Fruit fly (Drosophila melanogaster): ENCODE data around the gene CG3740.
A peak's percentile ranks its signal among the peaks of the same experiment; 100 is the strongest.

The CG3740 gene

dm6 chrX:1686305-1686704 is 17.2 kb upstream of the CG3740 start, which contains the start of gene b6:
Gene b6 (plus strand): TSS chrX:1686624.
- TF ChIP-seq usp (GFP tag; optimal IDR thresholded peaks at IDR 0.05) (no peak), foxo (GFP tag; optimal IDR thresholded peaks at IDR 0.05) (no peak), HLH106 (tag; optimal IDR thresholded peaks at IDR 0.05) (no peak), Jra (GFP tag; optimal IDR thresholded peaks at IDR 0.05) (no peak), sage (GFP tag; optimal IDR thresholded peaks at IDR 0.05) (no peak), Hnf4 (GFP tag; optimal IDR thresholded peaks at IDR 0.05) (no peak), woc (GFP tag; optimal IDR thresholded peaks at IDR 0.05) (no peak), CG9705 (GFP tag; optimal IDR thresholded peaks at IDR 0.05) (no peak), sv (GFP tag; optimal IDR thresholded peaks at IDR 0.05) (no peak), Dfd (GFP tag; optimal IDR thresholded peaks at IDR 0.05) (no peak), lola (GFP tag; optimal IDR thresholded peaks at IDR 0.05) (no peak), rgr (GFP tag; optimal IDR thresholded peaks at IDR 0.05) (no peak), Abd-B (GFP tag; optimal IDR thresholded peaks at IDR 0.05) (no peak), Rel (GFP tag; optimal IDR thresholded peaks at IDR 0.05) (no peak), Rel (tag; optimal IDR thresholded peaks at IDR 0.05) (no peak), dmrt93B (GFP tag; optimal IDR thresholded peaks at IDR 0.05) (no peak), Vsx2 (GFP tag; optimal IDR thresholded peaks at IDR 0.05; ENCODE audit: partially characterized antibody) (no peak), CG32264 (GFP tag; optimal IDR thresholded peaks at IDR 0.05) (no peak)

dm6 chrX:1681266-1681665 is 12.2 kb upstream of the CG3740 start, which contains the start of gene CG14797:
Gene CG14797 (plus strand): TSS chrX:1681566.
- TF ChIP-seq jim (GFP tag; optimal IDR thresholded peaks at IDR 0.05) (no peak), sage (GFP tag; optimal IDR thresholded peaks at IDR 0.05) (no peak), lola (GFP tag; optimal IDR thresholded peaks at IDR 0.05) (no peak), HLH106 (tag; optimal IDR thresholded peaks at IDR 0.05) (no peak), psq (GFP tag; optimal IDR thresholded peaks at IDR 0.05) (no peak), h (GFP tag; optimal IDR thresholded peaks at IDR 0.05) (no peak), Myc (optimal IDR thresholded peaks at IDR 0.05) (no peak), dl (GFP tag; optimal IDR thresholded peaks at IDR 0.05; ENCODE audit: insufficient read depth in 1 of 2, partially characterized antibody in 2 of 2) (no peak), Hnf4 (GFP tag; optimal IDR thresholded peaks at IDR 0.05) (no peak), rgr (GFP tag; optimal IDR thresholded peaks at IDR 0.05) (no peak), pan (optimal IDR thresholded peaks at IDR 0.05) (no peak), fru (GFP tag; optimal IDR thresholded peaks at IDR 0.05) (no peak), CG32264 (GFP tag; optimal IDR thresholded peaks at IDR 0.05) (no peak)

dm6 chrX:1669840-1670239 is 743 bp upstream of the CG3740 start:
- TF ChIP-seq sv (GFP tag; optimal IDR thresholded peaks at IDR 0.05) (no peak), Jra (GFP tag; optimal IDR thresholded peaks at IDR 0.05) (no peak), Hnf4 (GFP tag; optimal IDR thresholded peaks at IDR 0.05) (no peak), h (GFP tag; optimal IDR thresholded peaks at IDR 0.05) (no peak), Vsx2 (GFP tag; optimal IDR thresholded peaks at IDR 0.05; ENCODE audit: partially characterized antibody) (no peak), Dif (GFP tag; optimal IDR thresholded peaks at IDR 0.05; ENCODE audit: partially characterized antibody) (no peak), HLH106 (tag; optimal IDR thresholded peaks at IDR 0.05) (no peak), dsf (GFP tag; optimal IDR thresholded peaks at IDR 0.05; ENCODE audit: borderline replicate concordance) (no peak), jim (GFP tag; optimal IDR thresholded peaks at IDR 0.05) (no peak)

- no peak for TF ChIP-seq psq (GFP tag; optimal IDR thresholded peaks at IDR 0.05)
- no peak for TF ChIP-seq HLH106 (tag; optimal IDR thresholded peaks at IDR 0.05)
- TF ChIP-seq pan (optimal IDR thresholded peaks at IDR 0.05) = no peak
- no peak for TF ChIP-seq Dif (GFP tag; optimal IDR thresholded peaks at IDR 0.05; ENCODE audit: partially characterized antibody)
- TF ChIP-seq Hr78 (GFP tag; optimal IDR thresholded peaks at IDR 0.05) = no peak
- no peak for TF ChIP-seq jim (GFP tag; optimal IDR thresholded peaks at IDR 0.05)
- TF ChIP-seq Rel (GFP tag; optimal IDR thresholded peaks at IDR 0.05) = no peak
- TF ChIP-seq Rel (tag; optimal IDR thresholded peaks at IDR 0.05) = no peak
- TF ChIP-seq rgr (GFP tag; optimal IDR thresholded peaks at IDR 0.05) = no peak
- TF ChIP-seq GATAd (GFP tag; optimal IDR thresholded peaks at IDR 0.05) = no peak
- TF ChIP-seq Mio (GFP tag; optimal IDR thresholded peaks at IDR 0.05) = no peak
- TF ChIP-seq Abd-B (GFP tag; optimal IDR thresholded peaks at IDR 0.05) = no peak
- no peak for TF ChIP-seq usp (GFP tag; optimal IDR thresholded peaks at IDR 0.05)
- TF ChIP-seq fru (GFP tag; optimal IDR thresholded peaks at IDR 0.05) = no peak
- TF ChIP-seq CG9705 (GFP tag; optimal IDR thresholded peaks at IDR 0.05) = no peak
- no peak for TF ChIP-seq dmrt93B (GFP tag; optimal IDR thresholded peaks at IDR 0.05)
- TF ChIP-seq Jra (GFP tag; optimal IDR thresholded peaks at IDR 0.05) = no peak
- no peak for TF ChIP-seq tai (GFP tag; optimal IDR thresholded peaks at IDR 0.05)
- no peak for TF ChIP-seq ey (GFP tag; optimal IDR thresholded peaks at IDR 0.05)
These were observed 409 bp downstream of the CG3740 start, which contains the start of gene Mur2B for dm6 chrX:1668688-1669087. Gene Mur2B (minus strand): TSS chrX:1668788.

- no peak for TF ChIP-seq Rel (GFP tag; optimal IDR thresholded peaks at IDR 0.05)
- TF ChIP-seq Rel (tag; optimal IDR thresholded peaks at IDR 0.05) = peak; percentile 72
- TF ChIP-seq N (GFP tag; optimal IDR thresholded peaks at IDR 0.05) = no peak
- no peak for TF ChIP-seq sage (GFP tag; optimal IDR thresholded peaks at IDR 0.05)
- TF ChIP-seq br (GFP tag; optimal IDR thresholded peaks at IDR 0.05) = peak; percentile 8
- no peak for TF ChIP-seq CG9705 (GFP tag; optimal IDR thresholded peaks at IDR 0.05)
- TF ChIP-seq h (GFP tag; optimal IDR thresholded peaks at IDR 0.05) = peak; percentile 22
- no peak for TF ChIP-seq Vsx2 (GFP tag; optimal IDR thresholded peaks at IDR 0.05; ENCODE audit: partially characterized antibody)
- peak; percentile 1 for TF ChIP-seq Sp1 (GFP tag; optimal IDR thresholded peaks at IDR 0.05)
- TF ChIP-seq rgr (GFP tag; optimal IDR thresholded peaks at IDR 0.05) = peak; percentile 44
These were observed 4.3 kb downstream of the CG3740 start, which contains the start of gene dor for dm6 chrX:1664836-1665235. Gene dor (plus strand): TSS chrX:1665052.

Data from whole organism, wandering third instar larva.